Fruit fly (Drosophila melanogaster) whole organism: ENCODE data around the gene Nepl5.

Source experiments
- CG8478 ChIP-seq: fragments of >200 bp; optimal IDR thresholded peaks from 2 replicates; lab custom pipeline; 2018; ENCODE audit warnings: inconsistent platforms
- Dll ChIP-seq: fragments of >200 bp; optimal IDR thresholded peaks from 2 replicates; lab custom pipeline; 2017
- EcR ChIP-seq, 2 experiments: fragments of >200 bp; optimal IDR thresholded peaks; 2 replicates each; lab custom pipeline; 2017; ENCODE audit warnings: missing biosample characterization in 2 of 2, missing genetic modification characterization in 2 of 2, missing genetic modification reagents in 2 of 2
- psq ChIP-seq: fragments of >200 bp; optimal IDR thresholded peaks from 2 replicates; lab custom pipeline; 2017

dm6 chr2L:6380966-6381365 is at the start of gene Nepl5:
- no peak for TF ChIP-seq CG8478 (lab: Kevin White, UChicago)
- no peak for TF ChIP-seq psq (lab: Kevin White, UChicago)
- TF ChIP-seq Dll: no peak
- no peak for TF ChIP-seq EcR (GFP tag; optimal IDR thresholded peaks at IDR 0.05; lab: Kevin White, UChicago)
